Worm (Caenorhabditis elegans) whole organism, L4 larva: ENCODE measurements around the gene srj-22.

Source experiments
- Y48G9A.11 ChIP-seq: fragments of 200-800 bp; sonication (Bioruptor generic); IDR thresholded peaks from 2 replicates; pipeline ENCODE4 v1.3.6; 2022; ENCODE audit warnings: missing genetic modification reagents, missing genetic modification characterization, missing compliant biosample characterization
- ceh-82 ChIP-seq: sonication (generic microtip); optimal IDR thresholded peaks from 2 replicates; lab custom pipeline; 2017; ENCODE audit warnings: missing biosample characterization, missing genetic modification characterization
- egl-43 ChIP-seq: fragments of 200-800 bp; sonication (Bioruptor generic); IDR thresholded peaks from 2 replicates; pipeline ENCODE4 v1.3.6; 2022; ENCODE audit warnings: missing genetic modification reagents, missing genetic modification characterization, missing compliant biosample characterization
- fos-1 ChIP-seq: fragments of 150-350 bp; optimal IDR thresholded peaks from 2 replicates; lab custom pipeline; 2014; ENCODE audit warnings: missing biosample characterization, missing genetic modification characterization
- jun-1 ChIP-seq: fragments of 150-350 bp; optimal IDR thresholded peaks from 2 replicates; lab custom pipeline; 2014; ENCODE audit warnings: missing biosample characterization, missing genetic modification reagents, missing genetic modification characterization
- lin-13 ChIP-seq: fragments of 150-350 bp; optimal IDR thresholded peaks from 2 replicates; lab custom pipeline; 2014; ENCODE audit warnings: missing biosample characterization, missing genetic modification reagents, missing genetic modification characterization
- mxl-2 ChIP-seq: fragments of 200-800 bp; sonication (Bioruptor generic); conservative IDR thresholded peaks from 2 replicates; pipeline ENCODE4 v1.3.6; 2022; ENCODE audit warnings: missing genetic modification reagents, missing genetic modification characterization, missing compliant biosample characterization
- nhr-10 ChIP-seq: fragments of 150-350 bp; optimal IDR thresholded peaks from 2 replicates; lab custom pipeline; 2014; ENCODE audit warnings: missing biosample characterization, missing genetic modification characterization
- pha-4 ChIP-seq, 2 experiments: fragments of 150-350 bp in 1 of 2; fragments of 200-800 bp in 1 of 2; sonication (Bioruptor generic) in 1 of 2; IDR thresholded peaks in 1 of 2; optimal IDR thresholded peaks in 1 of 2; 2 replicates each; pipeline versions ENCODE4 v1.3.6 to Lab custom; 2014 to 2022; ENCODE audit warnings: missing genetic modification characterization in 2 of 2, missing genetic modification reagents in 2 of 2, missing biosample characterization in 1 of 2, missing compliant biosample characterization in 1 of 2
- pqm-1 ChIP-seq: sonication (generic microtip); optimal IDR thresholded peaks from 2 replicates; lab custom pipeline; 2017; ENCODE audit warnings: missing biosample characterization, missing genetic modification characterization
- sdz-12 ChIP-seq: fragments of 200-800 bp; sonication (Bioruptor generic); optimal IDR thresholded peaks from 2 replicates; lab custom pipeline; 2018; ENCODE audit warnings: mild to moderate bottlenecking, missing genetic modification characterization, missing compliant biosample characterization
- unc-39 ChIP-seq: sonication (generic microtip); optimal IDR thresholded peaks from 2 replicates; lab custom pipeline; 2017; ENCODE audit warnings: missing biosample characterization, missing genetic modification characterization

ce11 chrV:10776528-10777055, 33.0 kb upstream of the srj-22 start, which contains the start of gene D1054.5:
- TF ChIP-seq nhr-10 (tag; lab: Kevin White, UChicago) (no peak), ceh-82 (tag; lab: Kevin White, UChicago) (no peak), jun-1 (tag; lab: Kevin White, UChicago) (no peak), pqm-1 (peak; percentile 55), Y48G9A.11 (GFP tag; lab: Robert Waterston, UW) (no peak), pha-4 (GFP tag; IDR thresholded peaks at IDR 0.05; lab: Robert Waterston, UW) (no peak), pha-4 (tag; optimal IDR thresholded peaks at IDR 0.05; lab: Kevin White, UChicago) (no peak), fos-1 (tag; lab: Kevin White, UChicago) (no peak), egl-43 (GFP tag; lab: Robert Waterston, UW) (no peak), sdz-12 (no peak), mxl-2 (GFP tag; lab: Robert Waterston, UW) (no peak), unc-39 (tag; lab: Kevin White, UChicago) (no peak), lin-13 (GFP tag; lab: Kevin White, UChicago) (no peak)
